Worm (Caenorhabditis elegans) whole organism, late embryonic: ENCODE results near the gene F22B3.10.
"Not testable (repeated sequence)": the region's sequence is repeated elsewhere in the genome, so short reads cannot be mapped to it uniquely, and the experiment has no call there.

Experiments used
- ceh-34 ChIP-seq: sonication (generic microtip); optimal IDR thresholded peaks from 2 replicates; lab custom pipeline; 2016; ENCODE audit warnings: mild to moderate bottlenecking, missing genetic modification characterization, missing compliant biosample characterization
- dmd-4 ChIP-seq: sonication (generic microtip); optimal IDR thresholded peaks from 2 replicates; lab custom pipeline; 2016; ENCODE audit warnings: borderline replicate concordance, missing genetic modification characterization, missing compliant biosample characterization
- ets-4 ChIP-seq: sonication (generic microtip); optimal IDR thresholded peaks from 2 replicates; lab custom pipeline; 2016; ENCODE audit warnings: missing genetic modification characterization, missing compliant biosample characterization
- hlh-30 ChIP-seq: sonication (generic microtip); optimal IDR thresholded peaks from 2 replicates; lab custom pipeline; 2017; ENCODE audit warnings: antibody characterized with exemption, missing genetic modification characterization, missing compliant biosample characterization; ENCODE audit not compliant: insufficient read depth
- lin-11 ChIP-seq: fragments of 200-800 bp; sonication (Bioruptor generic); optimal IDR thresholded peaks from 2 replicates; lab custom pipeline; 2018; ENCODE audit warnings: mild to moderate bottlenecking, missing genetic modification characterization, missing compliant biosample characterization
- nfya-1 ChIP-seq: sonication (generic microtip); optimal IDR thresholded peaks from 2 replicates; lab custom pipeline; 2017; ENCODE audit warnings: missing genetic modification characterization, mild to moderate bottlenecking, missing compliant biosample characterization, antibody characterized with exemption, moderate library complexity
- odd-2 ChIP-seq: sonication (generic microtip); optimal IDR thresholded peaks from 2 replicates; lab custom pipeline; 2017; ENCODE audit warnings: antibody characterized with exemption, mild to moderate bottlenecking, missing genetic modification characterization, missing compliant biosample characterization
- pha-4 ChIP-seq: fragments of 150-350 bp; optimal IDR thresholded peaks from 2 replicates; lab custom pipeline; 2018; ENCODE audit warnings: missing biosample characterization, missing genetic modification reagents, missing genetic modification characterization
- rnt-1 ChIP-seq: sonication (generic microtip); optimal IDR thresholded peaks from 2 replicates; lab custom pipeline; 2016; ENCODE audit warnings: missing genetic modification characterization, missing compliant biosample characterization
- sdc-2 ChIP-seq: sonication (generic microtip); optimal IDR thresholded peaks from 2 replicates; lab custom pipeline; 2016; ENCODE audit warnings: missing genotype, missing genetic modification characterization, missing compliant biosample characterization
- syd-9 ChIP-seq: sonication (generic microtip); optimal IDR thresholded peaks from 2 replicates; lab custom pipeline; 2016; ENCODE audit warnings: mild to moderate bottlenecking, missing genetic modification characterization, moderate library complexity, missing compliant biosample characterization
- unc-86 ChIP-seq: sonication (generic microtip); optimal IDR thresholded peaks from 2 replicates; lab custom pipeline; 2016; ENCODE audit warnings: missing genetic modification characterization, missing compliant biosample characterization
- ztf-16 ChIP-seq: sonication (generic microtip); optimal IDR thresholded peaks from 2 replicates; lab custom pipeline; 2017; ENCODE audit warnings: missing genetic modification characterization, missing compliant biosample characterization

DNA sequence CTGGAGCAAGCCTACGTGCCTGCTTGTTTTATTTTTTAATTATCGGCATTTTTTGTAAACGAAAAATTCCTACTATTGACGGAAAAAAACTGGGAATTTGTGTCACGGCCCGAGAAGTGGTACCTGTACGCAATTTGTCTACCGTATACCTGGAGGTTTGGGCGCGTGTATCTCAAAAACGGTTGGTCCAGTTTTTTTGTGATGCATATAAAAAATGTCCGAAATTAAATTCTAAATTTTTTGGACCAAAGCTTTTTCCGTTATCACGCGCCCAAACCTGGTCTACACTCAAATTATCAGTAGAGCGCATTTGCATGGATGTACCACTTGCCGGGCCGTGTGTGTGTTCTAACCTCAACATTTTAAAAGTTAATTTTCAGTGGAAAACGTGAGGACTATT, 1.9 kb upstream of the F22B3.10 start, which contains the start of gene F22B3.5:
- not testable (repeated sequence) for TF ChIP-seq nfya-1 (tag; lab: Kevin White, UChicago); dmd-4 (tag; lab: Kevin White, UChicago); syd-9 (tag; lab: Kevin White, UChicago); lin-11 (tag; lab: Kevin White, UChicago); ceh-34 (tag; lab: Kevin White, UChicago); rnt-1; unc-86; pha-4 (tag; lab: Kevin White, UChicago); ztf-16 (tag; lab: Kevin White, UChicago); odd-2 (tag; lab: Kevin White, UChicago); ets-4 (tag; lab: Kevin White, UChicago); sdc-2 (tag; lab: Kevin White, UChicago); hlh-30 (tag; lab: Kevin White, UChicago)
